Worm (Caenorhabditis elegans) whole organism, L3 larva: ENCODE results near the gene tbx-34.

ENCODE experiments used
- R02D3.7 ChIP-seq: fragments of 150-350 bp; optimal IDR thresholded peaks from 2 replicates; lab custom pipeline; 2014; ENCODE audit warnings: missing biosample characterization, missing genetic modification characterization
- ZK546.5 ChIP-seq: sonication (generic microtip); optimal IDR thresholded peaks from 2 replicates; lab custom pipeline; 2017; ENCODE audit warnings: missing biosample characterization, missing genetic modification characterization
- aly-2 ChIP-seq: fragments of 150-350 bp; optimal IDR thresholded peaks from 2 replicates; lab custom pipeline; 2014; ENCODE audit warnings: missing biosample characterization, missing genetic modification characterization
- ama-1 ChIP-seq: fragments of 150-350 bp; optimal IDR thresholded peaks from 2 replicates; lab custom pipeline; 2018
- elt-1 ChIP-seq: fragments of 150-350 bp; optimal IDR thresholded peaks from 2 replicates; lab custom pipeline; 2014; ENCODE audit warnings: missing biosample characterization, missing genetic modification characterization
- fos-1 ChIP-seq: fragments of 150-350 bp; optimal IDR thresholded peaks from 2 replicates; lab custom pipeline; 2014; ENCODE audit warnings: missing biosample characterization, missing genetic modification characterization
- lin-15B ChIP-seq: fragments of 150-350 bp; optimal IDR thresholded peaks from 2 replicates; lab custom pipeline; 2014; ENCODE audit warnings: missing biosample characterization, missing genetic modification characterization
- lin-39 ChIP-seq: fragments of 150-350 bp; optimal IDR thresholded peaks from 2 replicates; lab custom pipeline; 2018; ENCODE audit warnings: missing biosample characterization, missing genetic modification reagents, missing genetic modification characterization
- nhr-28 ChIP-seq: fragments of 150-350 bp; optimal IDR thresholded peaks from 2 replicates; lab custom pipeline; 2014; ENCODE audit warnings: missing biosample characterization, missing genetic modification characterization
- nhr-77 ChIP-seq: fragments of 150-350 bp; optimal IDR thresholded peaks from 2 replicates; lab custom pipeline; 2014; ENCODE audit warnings: missing biosample characterization, missing genetic modification characterization
- pqm-1 ChIP-seq: fragments of 150-350 bp; optimal IDR thresholded peaks from 2 replicates; lab custom pipeline; 2017; ENCODE audit warnings: missing biosample characterization, missing genetic modification characterization, inconsistent platforms
- snpc-4 ChIP-seq: fragments of 150-350 bp; optimal IDR thresholded peaks from 2 replicates; lab custom pipeline; 2014; ENCODE audit warnings: missing biosample characterization, missing genetic modification characterization
- unc-62 ChIP-seq: fragments of 150-350 bp; sonication (generic microtip); optimal IDR thresholded peaks from 4 replicates; lab custom pipeline; 2014; ENCODE audit warnings: missing biosample characterization, missing genetic modification reagents, missing genetic modification characterization
- zag-1 ChIP-seq: fragments of 150-350 bp; optimal IDR thresholded peaks from 2 replicates; lab custom pipeline; 2014; ENCODE audit warnings: missing biosample characterization, missing genetic modification characterization

DNA sequence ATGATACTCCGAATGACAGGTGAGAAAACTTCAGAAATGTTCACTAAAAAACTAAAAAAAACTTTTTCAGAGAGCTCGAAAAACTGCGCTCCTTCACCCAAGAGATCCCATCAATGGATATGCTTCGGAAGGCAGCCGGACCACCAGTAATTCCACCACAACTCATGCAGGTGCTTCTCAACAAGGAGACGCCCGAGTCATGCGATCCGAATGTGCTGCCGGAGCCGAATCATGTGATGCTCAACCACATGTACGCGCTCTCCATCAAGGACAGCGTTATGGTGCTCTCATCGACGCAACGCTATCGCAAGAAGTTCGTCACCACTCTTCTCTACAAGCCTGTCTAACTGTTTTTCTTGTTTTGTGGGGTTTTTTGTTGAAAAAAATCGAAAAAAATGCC is 19.7 kb upstream of the tbx-34 start:
- no peak for TF ChIP-seq aly-2 (tag; lab: Kevin White, UChicago)
- no peak for TF ChIP-seq fos-1 (tag; lab: Kevin White, UChicago)
- TF ChIP-seq nhr-77 (tag; lab: Kevin White, UChicago): no peak
- TF ChIP-seq ZK546.5 (tag; lab: Kevin White, UChicago): no peak
- no peak for TF ChIP-seq nhr-28 (tag; lab: Kevin White, UChicago)
- no peak for TF ChIP-seq R02D3.7
- no peak for TF ChIP-seq snpc-4 (tag; lab: Kevin White, UChicago)
- TF ChIP-seq ama-1 (lab: Kevin White, UChicago): no peak
- TF ChIP-seq lin-39: no peak
- TF ChIP-seq lin-15B: no peak
- no peak for TF ChIP-seq unc-62 (GFP tag; lab: Kevin White, UChicago)
- TF ChIP-seq zag-1 (tag; lab: Kevin White, UChicago): no peak
- TF ChIP-seq elt-1 (tag; lab: Kevin White, UChicago): no peak
- no peak for TF ChIP-seq pqm-1 (tag; lab: Kevin White, UChicago)
